Worm (Caenorhabditis elegans): ENCODE data around the gene trr-1.

The trr-1 gene

ce11 chrII:11619895-11620439, 55.8 kb downstream of the trr-1 start (continued):
- TF ChIP-seq lim-7 (GFP tag; IDR thresholded peaks at IDR 0.05) (peak; percentile 32; the same call in 1 of the 2 replicates), Y5F2A.4 (GFP tag; optimal IDR thresholded peaks at IDR 0.05) (no peak), dmd-9 (GFP tag; IDR thresholded peaks at IDR 0.05) (no peak), fos-1 (tag; optimal IDR thresholded peaks at IDR 0.05) (no peak), spr-3 (GFP tag; optimal IDR thresholded peaks at IDR 0.05) (peak; percentile 23), hif-1 (tag; optimal IDR thresholded peaks at IDR 0.05) (peak; percentile 43 to 85), ctbp-1 (GFP tag; IDR thresholded peaks at IDR 0.05) (peak; percentile 81), skn-1 (tag; optimal IDR thresholded peaks at IDR 0.05) (no peak), mxl-3 (GFP tag; optimal IDR thresholded peaks at IDR 0.05) (peak; percentile 93), aha-1 (tag) (peak; percentile 96), nhr-77 (tag; optimal IDR thresholded peaks at IDR 0.05) (peak; percentile 47), pqm-1 (tag; optimal IDR thresholded peaks at IDR 0.05) (peak; percentile 43), ceh-44 (GFP tag; IDR thresholded peaks at IDR 0.05) (no peak), nhr-41 (GFP tag; IDR thresholded peaks at IDR 0.05) (no peak), ceh-32 (tag; optimal IDR thresholded peaks at IDR 0.05; ENCODE audit: poor library complexity) (peak; percentile 16), lin-29 (GFP tag; IDR thresholded peaks at IDR 0.05) (no peak), php-3 (GFP tag; IDR thresholded peaks at IDR 0.05) (no peak), ceh-28 (tag; optimal IDR thresholded peaks at IDR 0.05) (no peak), dpl-1 (GFP tag; optimal IDR thresholded peaks at IDR 0.05) (peak; percentile 36), hlh-11 (tag; optimal IDR thresholded peaks at IDR 0.05) (peak; percentile 97), dmd-6 (GFP tag; IDR thresholded peaks at IDR 0.05) (peak; percentile 91), D1046.2 (GFP tag; IDR thresholded peaks at IDR 0.05) (peak; percentile 67; the same call in 1 of the 2 replicates), ZK546.5 (tag; optimal IDR thresholded peaks at IDR 0.05) (no peak), lin-39 (tag; optimal IDR thresholded peaks at IDR 0.05) (no peak), pha-4 (GFP tag; IDR thresholded peaks at IDR 0.05) (peak; percentile 90), pha-4 (tag; optimal IDR thresholded peaks at IDR 0.05) (peak; percentile 26), lir-3 (tag; optimal IDR thresholded peaks at IDR 0.05) (peak; percentile 9), vab-7 (GFP tag; IDR thresholded peaks at IDR 0.05) (peak; percentile 60; the same call in 1 of the 2 replicates), dve-1 (tag; optimal IDR thresholded peaks at IDR 0.05; ENCODE audit: insufficient read depth) (peak; percentile 76), lin-15B (tag; optimal IDR thresholded peaks at IDR 0.05) (no peak), duxl-1 (tag; optimal IDR thresholded peaks at IDR 0.05; ENCODE audit: poor library complexity) (peak; percentile 8), T26A8.4 (GFP tag; IDR thresholded peaks at IDR 0.05) (peak; percentile 75; the same call in 1 of the 2 replicates), unc-39 (tag; optimal IDR thresholded peaks at IDR 0.05) (no peak), ZK337.2 (GFP tag; IDR thresholded peaks at IDR 0.05) (no peak), saeg-2 (GFP tag; IDR thresholded peaks at IDR 0.05) (peak; percentile 63; the same call in 1 of the 2 replicates), madf-9 (GFP tag; conservative IDR thresholded peaks at IDR 0.05) (peak; percentile 17; the same call in 1 of the 2 replicates), attf-4 (tag; optimal IDR thresholded peaks at IDR 0.05) (no peak), daf-16 (GFP tag; optimal IDR thresholded peaks at IDR 0.05) (peak; percentile 37 to 82), daf-16 (tag; optimal IDR thresholded peaks at IDR 0.05) (peak; percentile 43), F10B5.3 (tag; optimal IDR thresholded peaks at IDR 0.05) (peak; percentile 19), mdl-1 (tag; optimal IDR thresholded peaks at IDR 0.05) (peak; percentile 86 to 87), mdt-29 (GFP tag; IDR thresholded peaks at IDR 0.05) (peak; percentile 45; the same call in 1 of the 2 replicates), F49E8.2 (tag; optimal IDR thresholded peaks at IDR 0.05; ENCODE audit: borderline replicate concordance) (no peak), madf-5 (GFP tag; IDR thresholded peaks at IDR 0.05) (0 out of 4 replicates have a peak, but pooled peaks of 1 of the 2 experiments have one; percentile 41), unc-130 (GFP tag; optimal IDR thresholded peaks at IDR 0.05) (no peak), arid-1 (GFP tag; conservative IDR thresholded peaks at IDR 0.05) (no peak), nhr-42 (GFP tag; IDR thresholded peaks at IDR 0.05) (peak; percentile 63; the same call in 1 of the 2 replicates), F37D6.2 (tag; optimal IDR thresholded peaks at IDR 0.05) (peak; percentile 77), gei-8 (GFP tag; optimal IDR thresholded peaks at IDR 0.05) (peak; percentile 24), lsy-2 (tag; optimal IDR thresholded peaks at IDR 0.05) (peak; percentile 64 to 70)

All from whole organism, L4 larva.